Fruit fly (Drosophila melanogaster): Measurements from ENCODE around the gene Adck5.

DNA sequence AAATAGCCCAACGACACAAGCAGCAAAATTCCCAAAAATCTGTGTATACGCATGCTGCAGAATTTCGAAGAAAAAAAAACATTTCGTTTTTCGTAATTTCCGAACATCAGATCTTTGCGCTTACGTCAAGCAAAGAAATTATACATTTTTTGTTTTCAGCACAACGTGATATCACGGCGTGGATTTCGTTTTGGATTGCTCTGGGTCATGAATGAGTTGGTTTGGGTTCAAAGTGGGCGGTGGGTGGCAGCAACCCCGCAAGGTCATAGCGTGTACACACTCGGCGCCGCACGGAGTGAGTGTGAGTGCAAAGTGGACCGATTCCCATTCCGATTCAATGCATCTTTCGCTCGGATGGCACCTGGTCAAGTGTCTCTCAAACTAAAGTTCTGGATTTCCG lies 44.8 kb upstream of the Adck5 start:
- TF ChIP-seq Dll (optimal IDR thresholded peaks at IDR 0.05) (no peak), usp (GFP tag; optimal IDR thresholded peaks at IDR 0.05) (no peak), pan (optimal IDR thresholded peaks at IDR 0.05) (no peak)

Measured in whole organism.